Comparison of ENCODE assay signal across 1 fruit fly cellular context in genomic region chr3L:8850784-8851704, dm6.
TF ChIP-seq lines count a peak whose summit lies in the region.

No protein-coding gene starts in this region.

TF ChIP-seq in whole organism, embryonic, 481 proteins besides CTCF, POLR2A, EP300 and RAD21 (continued from another document):
- TF ChIP-seq Camta (GFP tag; optimal IDR thresholded peaks at IDR 0.05; lab: Kevin White, UChicago): no peak
- TF ChIP-seq CG11504 (tag; optimal IDR thresholded peaks at IDR 0.05; lab: Kevin White, UChicago): peak; percentile 92
- TF ChIP-seq Sry-β (GFP tag; optimal IDR thresholded peaks at IDR 0.05; lab: Kevin White, UChicago): peak; percentile 88
- TF ChIP-seq CG12391 (tag; optimal IDR thresholded peaks at IDR 0.05; lab: Kevin White, UChicago): no peak
- TF ChIP-seq psq (GFP tag; optimal IDR thresholded peaks at IDR 0.05; lab: Kevin White, UChicago): no peak
- no peak for TF ChIP-seq bcd (GFP tag; optimal IDR thresholded peaks at IDR 0.05; lab: Kevin White, UChicago)
- no peak for TF ChIP-seq emc (GFP tag; optimal IDR thresholded peaks at IDR 0.05; lab: Kevin White, UChicago)
- TF ChIP-seq Ssrp (tag; optimal IDR thresholded peaks at IDR 0.05; lab: Kevin White, UChicago): no peak
- TF ChIP-seq CG12236 (GFP tag; optimal IDR thresholded peaks at IDR 0.05; lab: Kevin White, UChicago): no peak
- no peak for TF ChIP-seq tap (tag; optimal IDR thresholded peaks at IDR 0.05; lab: Kevin White, UChicago)
- TF ChIP-seq HLH3B (GFP tag; IDR thresholded peaks at IDR 0.05; lab: Robert Waterston, UW): no peak
- no peak for TF ChIP-seq vnd (GFP tag; IDR thresholded peaks at IDR 0.05; lab: Robert Waterston, UW; ENCODE audit: partially characterized antibody)
- TF ChIP-seq CG17829 (tag; optimal IDR thresholded peaks at IDR 0.05; lab: Kevin White, UChicago): no peak
- TF ChIP-seq dimm (GFP tag; IDR thresholded peaks at IDR 0.05; lab: Robert Waterston, UW): no peak
- no peak for TF ChIP-seq E2f2 (GFP tag; IDR thresholded peaks at IDR 0.05; lab: Robert Waterston, UW)
- no peak for TF ChIP-seq run (tag; optimal IDR thresholded peaks at IDR 0.05; lab: Kevin White, UChicago)
- no peak for TF ChIP-seq kah (GFP tag; optimal IDR thresholded peaks at IDR 0.05; lab: Kevin White, UChicago)
- TF ChIP-seq CG2116 (GFP tag; optimal IDR thresholded peaks at IDR 0.05; lab: Kevin White, UChicago): no peak
- no peak for TF ChIP-seq Taf1 (GFP tag; IDR thresholded peaks at IDR 0.05; lab: Robert Waterston, UW)
- TF ChIP-seq CG9609 (GFP tag; optimal IDR thresholded peaks at IDR 0.05; lab: Kevin White, UChicago): no peak
- no peak for TF ChIP-seq sim (GFP tag; IDR thresholded peaks at IDR 0.05; lab: Robert Waterston, UW)
- no peak for TF ChIP-seq bowl (GFP tag; IDR thresholded peaks at IDR 0.05; lab: Robert Waterston, UW)
- TF ChIP-seq CG32532 (GFP tag; IDR thresholded peaks at IDR 0.05; lab: Robert Waterston, UW): no peak
- 0 out of 3 replicates have a peak, but pooled peaks have one; percentile 4 for TF ChIP-seq zfh1 (GFP tag; IDR thresholded peaks at IDR 0.05; lab: Robert Waterston, UW)
TF ChIP-seq in whole organism, embryonic: peak in this region for 9.
